Fruit fly (Drosophila melanogaster) whole organism, wandering third instar larva: ENCODE measurements around the gene Shawn.

Experiments
- Abd-B ChIP-seq: fragments of >200 bp; optimal IDR thresholded peaks from 2 replicates; lab custom pipeline; 2017; ENCODE audit warnings: missing biosample characterization, missing genetic modification characterization
- CG9705 ChIP-seq: fragments of 200-800 bp; sonication (Bioruptor generic); optimal IDR thresholded peaks from 2 replicates; lab custom pipeline; 2018; ENCODE audit warnings: missing biosample characterization, mild to moderate bottlenecking, missing genetic modification characterization
- CrebA ChIP-seq: fragments of 200-800 bp; sonication (Bioruptor generic); optimal IDR thresholded peaks from 2 replicates; lab custom pipeline; 2016; ENCODE audit warnings: missing biosample characterization, mild to moderate bottlenecking, missing genetic modification characterization, borderline replicate concordance
- GATAd ChIP-seq: sonication (Bioruptor generic); optimal IDR thresholded peaks from 2 replicates; lab custom pipeline; 2016; ENCODE audit warnings: missing biosample characterization, missing genetic modification characterization
- HLH106 ChIP-seq: fragments of 200-800 bp; optimal IDR thresholded peaks from 3 replicates; lab custom pipeline; 2019; ENCODE audit warnings: missing biosample characterization, mild to moderate bottlenecking, missing genetic modification characterization, moderate library complexity
- Hr78 ChIP-seq: fragments of >200 bp; optimal IDR thresholded peaks from 2 replicates; lab custom pipeline; 2017; ENCODE audit warnings: missing biosample characterization, missing genetic modification characterization
- Hr83 ChIP-seq: fragments of 200-300 bp; sonication (Bioruptor generic); optimal IDR thresholded peaks from 2 replicates; lab custom pipeline; 2016; ENCODE audit warnings: missing biosample characterization, mild to moderate bottlenecking, missing genetic modification characterization, moderate library complexity; ENCODE audit not compliant: poor library complexity, severe bottlenecking
- Jra ChIP-seq: sonication (Bioruptor generic); optimal IDR thresholded peaks from 2 replicates; lab custom pipeline; 2016; ENCODE audit warnings: missing biosample characterization, missing genetic modification characterization
- Mio ChIP-seq: sonication (Bioruptor generic); optimal IDR thresholded peaks from 2 replicates; lab custom pipeline; 2016; ENCODE audit warnings: missing biosample characterization, missing genetic modification characterization
- Myc ChIP-seq: fragments of >200 bp; optimal IDR thresholded peaks from 2 replicates; lab custom pipeline; 2017
- N ChIP-seq: fragments of >200 bp; optimal IDR thresholded peaks from 2 replicates; lab custom pipeline; 2018; ENCODE audit warnings: missing biosample characterization, missing external identifiers, missing genetic modification characterization
- Vsx2 ChIP-seq: fragments of 200-300, 225-300 bp; sonication (Bioruptor generic); optimal IDR thresholded peaks from 2 replicates; lab custom pipeline; 2018; ENCODE audit warnings: missing biosample characterization, missing genetic modification characterization; ENCODE audit not compliant: partially characterized antibody
- ey ChIP-seq: fragments of 200-800 bp; sonication (Bioruptor generic); optimal IDR thresholded peaks from 2 replicates; lab custom pipeline; 2016; ENCODE audit warnings: missing biosample characterization, missing genetic modification characterization
- foxo ChIP-seq, 2 experiments: fragments of 200-800 bp; sonication (Bioruptor generic); optimal IDR thresholded peaks; 2 replicates in 1 of 2; 3 replicates in 1 of 2; lab custom pipeline; 2016 to 2017; ENCODE audit warnings: missing biosample characterization in 2 of 2, missing genetic modification characterization in 2 of 2
- fru ChIP-seq: fragments of 200-800 bp; sonication (Bioruptor generic); optimal IDR thresholded peaks from 3 replicates; lab custom pipeline; 2016; ENCODE audit warnings: missing biosample characterization, mild to moderate bottlenecking, missing genetic modification characterization
- h ChIP-seq: fragments of 200-800 bp; sonication (Bioruptor generic); optimal IDR thresholded peaks from 3 replicates; lab custom pipeline; 2016; ENCODE audit warnings: missing biosample characterization, mild to moderate bottlenecking, missing genetic modification characterization
- jim ChIP-seq: fragments of 175-275, 200-325 bp; sonication (Bioruptor generic); optimal IDR thresholded peaks from 2 replicates; lab custom pipeline; 2016; ENCODE audit warnings: missing biosample characterization, mild to moderate bottlenecking, missing genetic modification characterization
- lola ChIP-seq: fragments of >200 bp; optimal IDR thresholded peaks from 2 replicates; lab custom pipeline; 2017; ENCODE audit warnings: missing biosample characterization, missing genetic modification characterization
- pan ChIP-seq: fragments of >200 bp; optimal IDR thresholded peaks from 2 replicates; lab custom pipeline; 2017
- psq ChIP-seq: fragments of 200-800 bp; sonication (Bioruptor generic); optimal IDR thresholded peaks from 3 replicates; lab custom pipeline; 2017; ENCODE audit warnings: missing biosample characterization, mild to moderate bottlenecking, missing genetic modification characterization, moderate library complexity
- sv ChIP-seq: fragments of 200-800 bp; sonication (Bioruptor generic); optimal IDR thresholded peaks from 3 replicates; lab custom pipeline; 2016; ENCODE audit warnings: missing biosample characterization, missing genetic modification characterization
- woc ChIP-seq: sonication (Bioruptor generic); optimal IDR thresholded peaks from 2 replicates; lab custom pipeline; 2016; ENCODE audit warnings: missing biosample characterization, mild to moderate bottlenecking, missing genetic modification characterization

Gene Shawn

DNA sequence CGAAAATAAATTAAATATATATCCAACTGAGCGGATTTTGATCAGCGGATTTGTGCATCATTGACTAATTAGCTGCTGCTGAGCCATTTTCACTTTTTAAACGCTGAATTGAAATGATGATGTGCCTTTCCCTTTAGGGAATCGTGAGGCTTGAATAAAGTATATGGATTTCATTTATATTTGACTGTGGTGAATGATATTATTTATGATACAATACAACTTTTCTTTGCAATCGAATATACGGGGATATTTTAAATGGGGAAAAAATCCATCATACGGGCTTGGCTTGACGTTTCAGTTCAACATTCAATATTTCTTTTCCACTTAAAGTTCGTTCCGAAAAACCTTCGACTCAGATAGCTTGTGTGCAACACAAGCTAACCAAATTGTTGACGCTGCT, at the start of gene Shawn, which contains the start of gene Tyler:
TSS of gene Shawn (plus strand) at position 301 of the 400 bp plus-strand sequence.
TSS of gene Tyler (plus strand) at position 301 of the 400 bp plus-strand sequence.
- TF ChIP-seq pan (no peak), Mio (no peak), lola (GFP tag; lab: Kevin White, UChicago) (no peak), sv (GFP tag; lab: Kevin White, UChicago) (no peak), Hr78 (GFP tag; lab: Kevin White, UChicago) (no peak), CrebA (GFP tag; lab: Kevin White, UChicago) (no peak), foxo (GFP tag; optimal IDR thresholded peaks at IDR 0.05; lab: Kevin White, UChicago) (no peak), jim (GFP tag; lab: Kevin White, UChicago) (no peak)

DNA sequence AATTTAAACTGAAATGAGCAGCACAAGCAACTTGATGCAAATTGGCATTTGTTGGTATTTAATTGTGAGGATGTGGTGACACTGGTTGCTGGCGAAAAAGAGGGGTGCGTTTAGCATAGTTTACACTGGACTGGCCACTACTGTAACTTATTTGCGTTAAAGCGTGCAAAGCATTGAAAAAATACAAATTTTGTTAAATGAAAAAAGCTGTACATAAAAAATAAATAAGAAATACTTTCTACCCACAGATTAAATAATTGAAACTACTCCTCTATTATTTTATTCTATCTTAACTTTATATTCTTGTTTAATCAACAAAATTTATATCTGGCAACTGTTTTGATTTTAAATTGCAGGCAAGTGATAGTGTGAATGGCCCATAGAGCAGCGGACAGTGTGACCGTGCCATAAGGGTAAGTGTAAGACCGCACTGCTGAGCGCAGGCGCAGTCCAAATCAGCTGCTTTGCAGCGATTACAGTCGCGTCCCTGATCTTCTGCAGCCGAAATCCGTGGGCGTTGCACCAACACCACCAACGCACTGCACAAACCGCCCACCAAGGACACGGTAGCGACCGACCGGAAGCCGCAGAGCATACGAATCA, 45.5 kb upstream of the Shawn start, which contains the start of the genes Grip84 and car:
TSS of gene Grip84 (minus strand) at position 51 of the 603 bp plus-strand sequence.
TSS of gene car (plus strand) at position 306 of the 603 bp plus-strand sequence.
- TF ChIP-seq fru (GFP tag; lab: Kevin White, UChicago) (peak; percentile 53), psq (GFP tag; lab: Kevin White, UChicago) (peak; percentile 48), ey (GFP tag; lab: Kevin White, UChicago) (peak; percentile 32), GATAd (no peak), N (GFP tag; lab: Kevin White, UChicago) (peak; percentile 64), sv (GFP tag; lab: Kevin White, UChicago) (peak; percentile 58), Vsx2 (GFP tag; lab: Kevin White, UChicago) (no peak), CG9705 (GFP tag; lab: Kevin White, UChicago) (peak; percentile 37), Jra (GFP tag; lab: Kevin White, UChicago) (no peak), Hr83 (GFP tag; lab: Kevin White, UChicago) (no peak), HLH106 (tag; lab: Kevin White, UChicago) (peak; percentile 66)

DNA sequence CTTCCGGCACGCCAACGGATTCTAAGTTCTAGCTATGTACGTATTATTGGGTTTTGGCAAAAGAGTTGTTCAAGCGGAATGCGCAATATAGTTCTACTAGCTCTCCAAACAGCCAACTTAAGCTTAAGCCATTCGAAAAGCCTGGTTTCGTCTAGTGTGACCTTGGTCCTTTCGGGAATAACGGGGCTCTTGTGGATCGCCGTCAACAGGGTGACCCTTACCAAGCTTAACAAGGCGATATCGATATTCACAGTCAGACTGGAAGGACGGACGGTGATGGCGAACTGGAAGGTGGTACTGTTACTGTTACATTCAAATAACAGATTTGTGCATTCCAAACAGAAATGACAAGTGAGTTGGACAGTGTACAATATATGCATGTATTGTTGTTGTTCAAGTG, 37.6 kb upstream of the Shawn start:
- TF ChIP-seq Abd-B (GFP tag; lab: Kevin White, UChicago) = no peak

DNA sequence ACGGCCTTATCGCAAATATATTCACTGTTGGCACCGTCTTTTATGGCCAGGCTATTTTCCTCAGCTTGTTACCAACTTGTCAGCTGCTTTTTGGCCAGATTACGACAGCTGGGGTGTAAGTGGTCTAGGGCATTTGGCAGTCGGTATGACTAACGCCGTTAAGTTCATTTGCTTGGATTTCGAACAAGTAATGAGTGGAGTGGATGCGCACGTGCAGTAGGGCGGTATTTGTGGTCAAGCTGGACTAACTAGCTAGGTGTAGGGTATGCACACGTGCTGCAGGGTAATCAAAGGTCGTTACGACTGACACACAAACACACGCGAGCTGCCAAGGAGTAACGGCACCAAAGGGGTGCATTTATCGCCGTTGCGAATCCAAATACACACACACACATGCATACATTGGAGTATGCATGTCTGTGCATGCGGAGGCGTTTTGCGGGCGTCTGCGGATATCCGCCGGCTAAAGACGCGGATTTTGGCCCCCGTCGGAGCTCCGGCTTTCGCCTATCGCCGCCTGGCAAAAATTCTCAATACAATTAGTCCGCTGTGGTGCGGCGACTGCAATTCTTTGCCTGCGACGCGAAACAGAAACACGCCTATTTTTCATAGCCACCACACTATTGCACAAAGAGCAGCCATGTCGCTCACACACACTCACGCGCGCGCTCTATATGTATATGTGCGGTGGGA, 33.2 kb upstream of the Shawn start:
- TF ChIP-seq Jra (GFP tag; lab: Kevin White, UChicago) (no peak), N (GFP tag; lab: Kevin White, UChicago) (peak; percentile 83), Abd-B (GFP tag; lab: Kevin White, UChicago) (peak; percentile 8)

DNA sequence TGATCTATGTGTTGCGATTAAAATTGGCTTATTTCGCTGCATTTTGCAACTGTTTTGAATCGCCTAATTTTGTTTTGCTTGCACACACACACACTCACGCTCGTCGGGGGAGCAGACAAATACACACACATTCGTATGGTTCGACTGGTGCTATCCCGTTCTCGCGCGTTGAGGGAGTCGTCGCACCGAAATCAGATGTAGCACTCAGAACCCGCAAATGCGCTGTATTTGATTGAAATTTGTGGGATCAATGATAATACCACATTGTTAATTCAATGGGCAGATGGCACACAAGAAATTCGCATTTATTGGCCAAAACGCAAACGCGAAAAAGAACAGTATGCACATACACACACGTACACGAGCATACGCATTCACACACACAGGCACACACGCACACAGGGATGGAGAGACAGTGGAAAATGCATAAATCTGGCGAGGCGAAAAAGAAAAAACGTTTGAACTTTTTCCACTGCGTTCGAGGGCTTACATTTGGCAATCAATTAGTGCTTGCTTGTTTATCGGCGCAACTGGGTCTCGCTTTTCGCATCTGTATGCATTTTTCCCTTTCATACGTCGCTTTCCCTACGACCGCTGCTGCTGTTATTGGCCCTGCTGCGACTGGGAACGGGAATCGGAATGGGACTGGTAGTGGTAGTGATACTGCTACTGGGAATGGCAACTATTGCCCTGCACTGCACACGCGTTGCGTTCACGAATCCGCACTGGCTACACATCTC, 32.2 kb upstream of the Shawn start:
- TF ChIP-seq N (GFP tag; lab: Kevin White, UChicago) (peak; percentile 89), jim (GFP tag; lab: Kevin White, UChicago) (no peak), Myc (lab: Kevin White, UChicago) (no peak), Abd-B (GFP tag; lab: Kevin White, UChicago) (peak; percentile 73), psq (GFP tag; lab: Kevin White, UChicago) (no peak), Hr78 (GFP tag; lab: Kevin White, UChicago) (peak; percentile 24), h (GFP tag; lab: Kevin White, UChicago) (peak; percentile 33), foxo (GFP tag; optimal IDR thresholded peaks at IDR 0.05; lab: Kevin White, UChicago) (peak in 1 of 2 experiments; percentile 33)

DNA sequence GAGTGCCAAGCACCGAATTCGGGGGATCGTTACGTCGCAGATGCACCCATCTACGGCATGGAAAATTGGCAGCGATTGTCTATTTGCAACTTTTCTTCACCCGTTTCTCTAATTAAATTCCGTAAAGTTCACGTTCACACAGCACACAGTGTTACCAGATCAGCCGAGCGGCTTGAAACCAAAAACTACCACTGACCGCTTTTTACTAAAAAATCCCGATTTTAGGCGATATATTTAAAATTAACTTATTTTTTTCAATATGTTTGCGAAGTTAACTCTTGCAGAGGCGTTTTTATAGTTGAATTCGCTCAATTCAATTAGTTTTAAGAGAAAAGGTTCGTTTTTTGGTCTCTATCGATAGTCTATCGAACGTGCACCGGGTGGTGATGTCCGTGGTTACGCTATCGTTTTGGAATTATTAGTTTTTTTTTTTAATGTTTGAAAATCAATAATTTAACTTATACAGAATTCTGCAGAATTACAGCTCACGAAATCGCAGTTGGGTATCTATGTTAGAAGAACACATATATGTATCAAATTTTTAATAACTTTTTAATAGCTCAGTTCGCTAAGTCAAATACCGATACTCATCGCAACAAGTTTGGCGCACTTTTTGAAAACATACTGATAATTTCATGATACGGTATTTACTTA, 31.6 kb upstream of the Shawn start, which contains the start of gene Tao:
TSS of gene Tao (minus strand) at position 153 of the 654 bp plus-strand sequence.
- no peak for TF ChIP-seq sv (GFP tag; lab: Kevin White, UChicago)
- peak; percentile 11 for TF ChIP-seq woc (GFP tag; lab: Kevin White, UChicago)
- peak; percentile 29 for TF ChIP-seq h (GFP tag; lab: Kevin White, UChicago)
- TF ChIP-seq, all 38 proteins: peak for 2
